Fruit fly (Drosophila melanogaster) S2 (cell line): ENCODE data around the gene CG12020.

Source experiments
- CG8478 ChIP-seq: fragments of >200 bp; optimal IDR thresholded peaks from 2 replicates; lab custom pipeline; 2018
- CTCF ChIP-seq, 2 experiments: fragments of >200 bp; optimal IDR thresholded peaks; 2 replicates each; lab custom pipeline; 2018

DNA sequence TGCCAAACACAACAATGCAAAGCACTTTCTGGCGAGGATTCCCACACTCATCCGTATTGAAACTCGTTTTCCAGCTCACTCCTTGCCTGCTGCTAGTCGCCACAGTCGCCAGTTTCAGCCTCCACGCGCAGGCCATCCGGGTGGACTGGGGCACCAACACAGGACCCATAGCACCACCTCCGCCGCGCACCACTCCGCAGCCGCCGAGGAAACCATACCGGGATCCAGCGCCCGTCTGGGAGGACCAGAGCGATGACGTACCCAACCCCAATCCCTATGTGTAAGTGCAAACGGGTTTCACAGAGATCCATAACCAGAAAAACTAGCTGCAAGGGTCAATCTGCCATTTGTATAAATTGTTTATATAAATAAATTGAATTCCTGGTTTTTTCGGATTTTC, 24.0 kb downstream of the CG12020 start:
- no peak for TF ChIP-seq CG8478
- no peak for TF ChIP-seq CTCF (optimal IDR thresholded peaks at IDR 0.05; lab: Kevin White, UChicago)
